Worm (Caenorhabditis elegans) whole organism, L4 larva: ENCODE measurements around the gene gck-3.

Experiments
- F26F4.8 ChIP-seq: fragments of 200-800 bp; sonication (Bioruptor generic); conservative IDR thresholded peaks from 2 replicates; pipeline ENCODE4 v1.3.6; 2022; ENCODE audit warnings: missing genetic modification characterization, missing compliant biosample characterization
- F37D6.2 ChIP-seq: sonication (generic microtip); optimal IDR thresholded peaks from 2 replicates; lab custom pipeline; 2016; ENCODE audit warnings: mild to moderate bottlenecking, missing genetic modification characterization, missing compliant biosample characterization
- F44E2.7 ChIP-seq: fragments of 200-800 bp; sonication (Bioruptor generic); IDR thresholded peaks from 2 replicates; pipeline ENCODE4 v2.1.2; 2022; ENCODE audit warnings: missing genetic modification characterization, missing compliant biosample characterization
- R02D3.7 ChIP-seq: fragments of 150-350 bp; sonication (generic microtip); optimal IDR thresholded peaks from 3 replicates; lab custom pipeline; 2014; ENCODE audit warnings: missing biosample characterization, missing genetic modification characterization
- T26A8.4 ChIP-seq: fragments of 200-800 bp; sonication (Bioruptor generic); IDR thresholded peaks from 2 replicates; pipeline ENCODE4 v1.3.6; 2022; ENCODE audit warnings: missing genetic modification characterization, missing compliant biosample characterization
- Y105C5A.15 ChIP-seq: fragments of 200-800 bp; sonication (Bioruptor generic); IDR thresholded peaks from 2 replicates; pipeline ENCODE4 v1.3.6; 2022; ENCODE audit warnings: missing genetic modification characterization, missing compliant biosample characterization
- Y5F2A.4 ChIP-seq: fragments of 200-800 bp; sonication (Bioruptor generic); optimal IDR thresholded peaks from 2 replicates; lab custom pipeline; 2018; ENCODE audit warnings: mild to moderate bottlenecking, missing genetic modification characterization, missing compliant biosample characterization
- Y75B8A.6 ChIP-seq: fragments of 200-800 bp; sonication (Bioruptor generic); IDR thresholded peaks from 2 replicates; pipeline ENCODE4 v1.3.6; 2022; ENCODE audit warnings: missing genetic modification reagents, missing genetic modification characterization, missing compliant biosample characterization
- ama-1 ChIP-seq: fragments of 150-350 bp; optimal IDR thresholded peaks from 2 replicates; lab custom pipeline; 2014; ENCODE audit warnings: inconsistent platforms, mixed read lengths
- arid-1 ChIP-seq: fragments of 200-800 bp; sonication (Bioruptor generic); conservative IDR thresholded peaks from 2 replicates; pipeline ENCODE4 v1.3.6; 2022; ENCODE audit warnings: missing genetic modification reagents, missing genetic modification characterization, missing compliant biosample characterization
- ceh-28 ChIP-seq: fragments of 150-350 bp; optimal IDR thresholded peaks from 2 replicates; lab custom pipeline; 2014; ENCODE audit warnings: missing biosample characterization, missing genetic modification reagents, missing genetic modification characterization
- ceh-32 ChIP-seq: sonication (generic microtip); optimal IDR thresholded peaks from 2 replicates; lab custom pipeline; 2016; ENCODE audit warnings: mild to moderate bottlenecking, missing genetic modification characterization, missing compliant biosample characterization; ENCODE audit not compliant: poor library complexity
- ceh-44 ChIP-seq: fragments of 200-800 bp; sonication (Bioruptor generic); IDR thresholded peaks from 2 replicates; pipeline ENCODE4 v1.3.6; 2022; ENCODE audit warnings: missing genetic modification reagents, missing genetic modification characterization, missing compliant biosample characterization
- ceh-62 ChIP-seq: sonication (generic microtip); optimal IDR thresholded peaks from 2 replicates; lab custom pipeline; 2017; ENCODE audit warnings: missing biosample characterization, missing genetic modification characterization
- ces-1 ChIP-seq: fragments of 150-350 bp; sonication (generic microtip); optimal IDR thresholded peaks from 4 replicates; lab custom pipeline; 2014; ENCODE audit warnings: missing biosample characterization, missing genetic modification reagents, missing genetic modification characterization
- cey-2 ChIP-seq: sonication (generic microtip); optimal IDR thresholded peaks from 3 replicates; lab custom pipeline; 2017; ENCODE audit warnings: missing genetic modification characterization, mild to moderate bottlenecking, missing compliant biosample characterization, antibody characterized with exemption, borderline replicate concordance; ENCODE audit not compliant: insufficient read depth
- ctbp-1 ChIP-seq: fragments of 200-800 bp; sonication (Bioruptor generic); IDR thresholded peaks from 2 replicates; pipeline ENCODE4 v1.3.6; 2022; ENCODE audit warnings: missing genetic modification reagents, missing genetic modification characterization, missing compliant biosample characterization
- daf-12 ChIP-seq: fragments of 150-350 bp; optimal IDR thresholded peaks from 2 replicates; lab custom pipeline; 2014; ENCODE audit warnings: missing biosample characterization, missing genetic modification reagents, missing genetic modification characterization
- dmd-9 ChIP-seq: fragments of 200-800 bp; sonication (Bioruptor generic); IDR thresholded peaks from 2 replicates; pipeline ENCODE4 v1.3.6; 2022; ENCODE audit warnings: missing genetic modification reagents, missing genetic modification characterization, missing compliant biosample characterization
- dve-1 ChIP-seq: sonication (generic microtip); optimal IDR thresholded peaks from 2 replicates; lab custom pipeline; 2017; ENCODE audit warnings: antibody characterized with exemption, mild to moderate bottlenecking, missing genetic modification characterization, missing compliant biosample characterization; ENCODE audit not compliant: insufficient read depth
- egl-27 ChIP-seq: sonication (generic microtip); optimal IDR thresholded peaks from 3 replicates; lab custom pipeline; 2017; ENCODE audit warnings: missing biosample characterization, missing genetic modification reagents, missing genetic modification characterization
- hlh-11 ChIP-seq: fragments of 200-800 bp; sonication (Bioruptor generic); optimal IDR thresholded peaks from 2 replicates; lab custom pipeline; 2018; ENCODE audit warnings: mild to moderate bottlenecking, missing genetic modification characterization, missing compliant biosample characterization
- hlh-30 ChIP-seq: sonication (generic microtip); optimal IDR thresholded peaks from 2 replicates; lab custom pipeline; 2017; ENCODE audit warnings: antibody characterized with exemption, mild to moderate bottlenecking, missing genetic modification characterization, missing compliant biosample characterization; ENCODE audit not compliant: insufficient read depth
- hmg-1.1 ChIP-seq: fragments of 200-800 bp; sonication (Bioruptor generic); IDR thresholded peaks from 2 replicates; pipeline ENCODE4 v1.3.6; 2022; ENCODE audit warnings: missing genetic modification reagents, missing genetic modification characterization, missing compliant biosample characterization
- lin-15B ChIP-seq: fragments of 150-350 bp; sonication (generic microtip); optimal IDR thresholded peaks from 3 replicates; lab custom pipeline; 2014; ENCODE audit warnings: missing biosample characterization, missing genetic modification characterization
- lin-29 ChIP-seq: fragments of 200-800 bp; sonication (Bioruptor generic); IDR thresholded peaks from 2 replicates; pipeline ENCODE4 v1.3.6; 2022; ENCODE audit warnings: missing genetic modification reagents, missing genetic modification characterization, missing compliant biosample characterization
- lir-3 ChIP-seq: sonication (generic microtip); optimal IDR thresholded peaks from 2 replicates; lab custom pipeline; 2016; ENCODE audit warnings: mild to moderate bottlenecking, missing genetic modification characterization, missing compliant biosample characterization
- madf-5 ChIP-seq, 2 experiments: fragments of 200-800 bp; sonication (Bioruptor generic); IDR thresholded peaks; 2 replicates each; pipeline ENCODE4 v1.3.6; 2022; ENCODE audit warnings: missing compliant biosample characterization in 2 of 2, missing genetic modification characterization in 2 of 2
- mdl-1 ChIP-seq, 2 experiments: fragments of 150-350 bp in 1 of 2; sonication (generic microtip) in 1 of 2; optimal IDR thresholded peaks; 2 replicates each; lab custom pipeline; 2014 to 2017; ENCODE audit warnings: missing biosample characterization in 2 of 2, missing genetic modification characterization in 2 of 2
- mep-1 ChIP-seq: fragments of 150-350 bp; sonication (generic microtip); optimal IDR thresholded peaks from 3 replicates; lab custom pipeline; 2014; ENCODE audit warnings: missing biosample characterization, missing genetic modification characterization
- mxl-2 ChIP-seq: fragments of 200-800 bp; sonication (Bioruptor generic); conservative IDR thresholded peaks from 2 replicates; pipeline ENCODE4 v1.3.6; 2022; ENCODE audit warnings: missing genetic modification reagents, missing genetic modification characterization, missing compliant biosample characterization
- mxl-3 ChIP-seq: fragments of 200-800 bp; sonication (Bioruptor generic); optimal IDR thresholded peaks from 2 replicates; lab custom pipeline; 2018; ENCODE audit warnings: mild to moderate bottlenecking, missing genetic modification characterization, missing compliant biosample characterization
- nhr-10 ChIP-seq: fragments of 150-350 bp; optimal IDR thresholded peaks from 2 replicates; lab custom pipeline; 2014; ENCODE audit warnings: missing biosample characterization, missing genetic modification characterization
- nhr-111 ChIP-seq: fragments of 200-800 bp; sonication (Bioruptor generic); optimal IDR thresholded peaks from 2 replicates; lab custom pipeline; 2018; ENCODE audit warnings: mild to moderate bottlenecking, missing genetic modification characterization, missing compliant biosample characterization
- nhr-237 ChIP-seq: sonication (generic microtip); optimal IDR thresholded peaks from 2 replicates; lab custom pipeline; 2017; ENCODE audit warnings: missing biosample characterization, missing genetic modification characterization
- nhr-25 ChIP-seq: sonication (generic microtip); optimal IDR thresholded peaks from 2 replicates; lab custom pipeline; 2017; ENCODE audit warnings: missing genetic modification characterization, mild to moderate bottlenecking, missing compliant biosample characterization, antibody characterized with exemption, moderate library complexity, borderline replicate concordance; ENCODE audit not compliant: insufficient read depth
- nhr-28 ChIP-seq: fragments of 150-350 bp; optimal IDR thresholded peaks from 2 replicates; lab custom pipeline; 2014; ENCODE audit warnings: missing biosample characterization, missing genetic modification characterization
- nhr-76 ChIP-seq: fragments of 150-350 bp; optimal IDR thresholded peaks from 2 replicates; lab custom pipeline; 2014; ENCODE audit warnings: missing biosample characterization, missing genetic modification characterization
- pha-4 ChIP-seq, 2 experiments: fragments of 150-350 bp in 1 of 2; fragments of 200-800 bp in 1 of 2; sonication (Bioruptor generic) in 1 of 2; IDR thresholded peaks in 1 of 2; optimal IDR thresholded peaks in 1 of 2; 2 replicates each; pipeline versions ENCODE4 v1.3.6 to Lab custom; 2014 to 2022; ENCODE audit warnings: missing genetic modification characterization in 2 of 2, missing genetic modification reagents in 2 of 2, missing biosample characterization in 1 of 2, missing compliant biosample characterization in 1 of 2
- php-3 ChIP-seq: fragments of 200-800 bp; sonication (Bioruptor generic); IDR thresholded peaks from 2 replicates; pipeline ENCODE4 v1.3.6; 2022; ENCODE audit warnings: missing genetic modification reagents, missing genetic modification characterization, missing compliant biosample characterization
- pqm-1 ChIP-seq: sonication (generic microtip); optimal IDR thresholded peaks from 2 replicates; lab custom pipeline; 2017; ENCODE audit warnings: missing biosample characterization, missing genetic modification characterization
- rbr-2 ChIP-seq: sonication (generic microtip); optimal IDR thresholded peaks from 2 replicates; lab custom pipeline; 2016; ENCODE audit warnings: missing genotype, missing genetic modification characterization, missing compliant biosample characterization
- set-16 ChIP-seq: fragments of 200-800 bp; sonication (Bioruptor generic); IDR thresholded peaks from 2 replicates; pipeline ENCODE4 v1.3.6; 2022; ENCODE audit warnings: missing genetic modification reagents, missing genetic modification characterization, missing compliant biosample characterization
- spr-3 ChIP-seq: fragments of 200-800 bp; sonication (Bioruptor generic); optimal IDR thresholded peaks from 2 replicates; lab custom pipeline; 2018; ENCODE audit warnings: mild to moderate bottlenecking, missing genetic modification characterization, missing compliant biosample characterization
- tag-97 ChIP-seq: fragments of 200-800 bp; sonication (Bioruptor generic); IDR thresholded peaks from 2 replicates; pipeline ENCODE4 v1.3.6; 2022; ENCODE audit warnings: missing genetic modification characterization, missing compliant biosample characterization
- unc-130 ChIP-seq: sonication (generic microtip); optimal IDR thresholded peaks from 2 replicates; lab custom pipeline; 2016; ENCODE audit warnings: missing genetic modification reagents, missing genetic modification characterization, missing compliant biosample characterization
- zag-1 ChIP-seq: fragments of 150-350 bp; optimal IDR thresholded peaks from 2 replicates; lab custom pipeline; 2014; ENCODE audit warnings: missing biosample characterization, missing genetic modification characterization
- zip-2 ChIP-seq: fragments of 150-350 bp; optimal IDR thresholded peaks from 2 replicates; lab custom pipeline; 2014; ENCODE audit warnings: missing biosample characterization, missing genetic modification characterization

The gck-3 gene

ce11 chrV:17951172-17951999 is 15.3 kb downstream of the gck-3 start, which contains the start of gene Y59A8B.24:
Gene Y59A8B.24, plus strand, starts transcription at chrV:17951949.
- TF ChIP-seq zip-2 (tag; lab: Kevin White, UChicago) (no peak), egl-27 (tag; lab: Kevin White, UChicago) (no peak), mxl-3 (peak; percentile 94), php-3 (GFP tag; lab: Robert Waterston, UW) (peak; percentile 47), nhr-76 (no peak), pqm-1 (tag; lab: Kevin White, UChicago) (peak; percentile 14), lin-29 (GFP tag; lab: Robert Waterston, UW) (peak; percentile 71; the same call in 1 of the 2 replicates), Y5F2A.4 (GFP tag; lab: Kevin White, UChicago) (no peak), dmd-9 (GFP tag; lab: Robert Waterston, UW) (peak; percentile 76), F44E2.7 (GFP tag; lab: Robert Waterston, UW) (no peak), F37D6.2 (tag; lab: Kevin White, UChicago) (peak; percentile 73), R02D3.7 (tag; lab: Kevin White, UChicago) (no peak), spr-3 (peak; percentile 78), pha-4 (GFP tag; IDR thresholded peaks at IDR 0.05; lab: Robert Waterston, UW) (peak; percentile 86), pha-4 (tag; optimal IDR thresholded peaks at IDR 0.05; lab: Kevin White, UChicago) (no peak), rbr-2 (tag; lab: Kevin White, UChicago) (peak; percentile 95), hmg-1.1 (GFP tag; lab: Robert Waterston, UW) (peak; percentile 97), nhr-28 (peak; percentile 81), tag-97 (GFP tag; lab: Robert Waterston, UW) (no peak), F26F4.8 (GFP tag; lab: Robert Waterston, UW) (no peak), daf-12 (tag; lab: Kevin White, UChicago) (no peak), ama-1 (lab: Kevin White, UChicago) (peak; percentile 83), nhr-10 (tag; lab: Kevin White, UChicago) (peak; percentile 87), ceh-62 (no peak), ceh-44 (peak; percentile 59; the same call in 1 of the 2 replicates), dve-1 (tag; lab: Kevin White, UChicago) (peak; percentile 98), mxl-2 (GFP tag; lab: Robert Waterston, UW) (0 out of 2 replicates have a peak, but pooled peaks have one; percentile 47), Y75B8A.6 (GFP tag; lab: Robert Waterston, UW) (0 out of 2 replicates have a peak, but pooled peaks have one; percentile 55), madf-5 (GFP tag; IDR thresholded peaks at IDR 0.05; lab: Robert Waterston, UW) (0 out of 4 replicates have a peak, but pooled peaks of 1 of the 2 experiments have one; percentile 43), mdl-1 (tag; optimal IDR thresholded peaks at IDR 0.05; lab: Kevin White, UChicago) (peak; percentile 67 to 94), nhr-25 (tag; lab: Kevin White, UChicago) (peak; percentile 83), lir-3 (tag; lab: Kevin White, UChicago) (no peak), hlh-11 (tag; lab: Kevin White, UChicago) (peak; percentile 98), nhr-237 (tag; lab: Kevin White, UChicago) (no peak), set-16 (GFP tag; lab: Robert Waterston, UW) (peak; percentile 100), hlh-30 (tag; lab: Kevin White, UChicago) (peak; percentile 98), mep-1 (tag; lab: Kevin White, UChicago) (peak; percentile 95), lin-15B (tag; lab: Kevin White, UChicago) (peak; percentile 73), unc-130 (GFP tag; lab: Kevin White, UChicago) (peak; percentile 65), arid-1 (peak; percentile 85), Y105C5A.15 (GFP tag; lab: Robert Waterston, UW) (no peak; the same call in 1 of the 2 replicates), ces-1 (no peak), T26A8.4 (GFP tag; lab: Robert Waterston, UW) (peak; percentile 79), nhr-111 (GFP tag; lab: Kevin White, UChicago) (no peak), ctbp-1 (GFP tag; lab: Robert Waterston, UW) (peak; percentile 72), ceh-28 (no peak), ceh-32 (no peak), cey-2 (tag; lab: Kevin White, UChicago) (no peak), zag-1 (no peak)
